Worm (Caenorhabditis elegans) whole organism, young adult: ENCODE results near the gene ant-1.4.

ENCODE experiments used
- B0035.1 ChIP-seq: sonication (generic microtip); optimal IDR thresholded peaks from 2 replicates; lab custom pipeline; 2016; ENCODE audit warnings: missing genetic modification characterization, mild to moderate bottlenecking, missing compliant biosample characterization, missing genotype, missing genetic modification reagents
- B0336.3 ChIP-seq: fragments of 200-800 bp; sonication (Bioruptor generic); IDR thresholded peaks from 2 replicates; pipeline ENCODE4 v1.3.6; 2022; ENCODE audit warnings: missing genetic modification characterization, missing compliant biosample characterization
- F37B4.10 ChIP-seq: fragments of 200-800 bp; sonication (Bioruptor generic); IDR thresholded peaks from 2 replicates; pipeline ENCODE4 v1.3.6; 2022; ENCODE audit warnings: missing genetic modification characterization, missing compliant biosample characterization
- Y95B8A.8 ChIP-seq: fragments of 200-800 bp; sonication (Bioruptor generic); IDR thresholded peaks from 2 replicates; pipeline ENCODE4 v1.3.6; 2022; ENCODE audit warnings: missing genetic modification reagents, missing genetic modification characterization, missing compliant biosample characterization
- cebp-1 ChIP-seq, 2 experiments: fragments of 200-800 bp in 1 of 2; sonication (Bioruptor generic) in 1 of 2; sonication (generic microtip) in 1 of 2; IDR thresholded peaks in 1 of 2; optimal IDR thresholded peaks in 1 of 2; 2 replicates each; pipeline versions ENCODE4 v1.3.6 to Lab custom; 2017 to 2022; ENCODE audit warnings: missing compliant biosample characterization in 2 of 2, missing genetic modification characterization in 2 of 2, mild to moderate bottlenecking in 1 of 2, missing genetic modification reagents in 1 of 2, moderate library complexity in 1 of 2
- hmg-20 ChIP-seq: fragments of 200-800 bp; sonication (Bioruptor generic); IDR thresholded peaks from 2 replicates; pipeline ENCODE4 v1.3.6; 2022; ENCODE audit warnings: missing genetic modification reagents, missing genetic modification characterization, missing compliant biosample characterization
- let-607 ChIP-seq, 2 experiments: fragments of 200-800 bp in 1 of 2; sonication (Bioruptor generic) in 1 of 2; sonication (generic microtip) in 1 of 2; optimal IDR thresholded peaks; 2 replicates each; lab custom pipeline; 2016 to 2018; ENCODE audit warnings: mild to moderate bottlenecking in 2 of 2, missing compliant biosample characterization in 2 of 2, missing genetic modification characterization in 2 of 2, moderate library complexity in 2 of 2, missing genotype in 1 of 2
- mes-4 ChIP-seq: sonication (generic microtip); optimal IDR thresholded peaks from 2 replicates; lab custom pipeline; 2016; ENCODE audit warnings: missing genotype, missing genetic modification characterization, missing compliant biosample characterization
- nfya-2 ChIP-seq: fragments of 200-800 bp; sonication (Bioruptor generic); IDR thresholded peaks from 2 replicates; pipeline ENCODE4 v1.3.6; 2022; ENCODE audit warnings: missing genetic modification reagents, missing genetic modification characterization, missing compliant biosample characterization
- sea-2 ChIP-seq: fragments of 200-800 bp; sonication (Bioruptor generic); IDR thresholded peaks from 2 replicates; pipeline ENCODE4 v1.3.6; 2022; ENCODE audit warnings: missing genetic modification characterization, missing compliant biosample characterization
- snpc-4 ChIP-seq, 5 experiments: fragments of 150-350 bp in 1 of 5; sonication (generic microtip) in 4 of 5; optimal IDR thresholded peaks; 2 replicates each; lab custom pipeline; 2014 to 2018; ENCODE audit warnings: missing genetic modification characterization in 5 of 5, missing biosample characterization in 3 of 5, antibody characterized with exemption in 2 of 5, mild to moderate bottlenecking in 2 of 5, missing compliant biosample characterization in 2 of 5, missing genotype in 2 of 5, moderate library complexity in 2 of 5, missing genetic modification reagents in 1 of 5
- unc-130 ChIP-seq: sonication (generic microtip); optimal IDR thresholded peaks from 2 replicates; lab custom pipeline; 2016; ENCODE audit warnings: missing genetic modification reagents, missing genetic modification characterization, missing compliant biosample characterization

- no peak for TF ChIP-seq cebp-1 (GFP tag; IDR thresholded peaks at IDR 0.05; lab: Robert Waterston, UW)
- TF ChIP-seq cebp-1 (tag; optimal IDR thresholded peaks at IDR 0.05; lab: Kevin White, UChicago): no peak
- TF ChIP-seq B0336.3: no peak
- no peak for TF ChIP-seq unc-130 (GFP tag; lab: Kevin White, UChicago)
- no peak for TF ChIP-seq nfya-2 (GFP tag; lab: Robert Waterston, UW)
- no peak for TF ChIP-seq B0035.1 (tag; lab: Kevin White, UChicago)
- TF ChIP-seq mes-4 (tag; lab: Kevin White, UChicago): no peak
- TF ChIP-seq sea-2 (GFP tag; lab: Robert Waterston, UW): no peak
- TF ChIP-seq snpc-4 (GFP tag; optimal IDR thresholded peaks at IDR 0.05; lab: Kevin White, UChicago): no peak
- no peak for TF ChIP-seq snpc-4 (tag; optimal IDR thresholded peaks at IDR 0.05; lab: Kevin White, UChicago)
- no peak for TF ChIP-seq hmg-20
- no peak for TF ChIP-seq let-607 (tag; optimal IDR thresholded peaks at IDR 0.05; lab: Kevin White, UChicago)
- no peak for TF ChIP-seq Y95B8A.8
- no peak for TF ChIP-seq F37B4.10 (GFP tag; lab: Robert Waterston, UW)
These were observed 27.9 kb upstream of the ant-1.4 start for ce11 chrIV:8488043-8488442.
